Worm (Caenorhabditis elegans) whole organism, midembryonic: ENCODE data around the gene T05C12.15.

Experiments used
- T22C8.4 ChIP-seq: fragments of 200-800 bp; sonication (Bioruptor generic); IDR thresholded peaks from 2 replicates; pipeline ENCODE4 v1.3.6; 2022; ENCODE audit warnings: missing genetic modification characterization, missing compliant biosample characterization
- cog-1 ChIP-seq: sonication (generic microtip); optimal IDR thresholded peaks from 2 replicates; lab custom pipeline; 2016; ENCODE audit warnings: missing genetic modification characterization, missing compliant biosample characterization
- flt-1 ChIP-seq: fragments of 200-800 bp; sonication (Bioruptor generic); IDR thresholded peaks from 2 replicates; pipeline ENCODE4 v1.3.6; 2022; ENCODE audit warnings: missing genetic modification characterization, missing compliant biosample characterization
- klf-2 ChIP-seq: fragments of 200-800 bp; sonication (Bioruptor generic); conservative IDR thresholded peaks from 2 replicates; pipeline ENCODE4 v1.3.6; 2022; ENCODE audit warnings: missing genetic modification reagents, missing genetic modification characterization, missing compliant biosample characterization
- med-1 ChIP-seq: sonication (generic microtip); optimal IDR thresholded peaks from 2 replicates; lab custom pipeline; 2017; ENCODE audit warnings: missing genetic modification characterization, mild to moderate bottlenecking, missing compliant biosample characterization, antibody characterized with exemption, missing genetic modification reagents; ENCODE audit not compliant: insufficient read depth
- ref-1 ChIP-seq: fragments of 200-800 bp; sonication (Bioruptor generic); conservative IDR thresholded peaks from 2 replicates; pipeline ENCODE4 v1.3.6; 2022; ENCODE audit warnings: missing genetic modification reagents, missing genetic modification characterization, missing compliant biosample characterization
- tab-1 ChIP-seq: fragments of 200-800 bp; sonication (Bioruptor generic); IDR thresholded peaks from 2 replicates; pipeline ENCODE4 v1.3.6; 2022; ENCODE audit warnings: missing genetic modification characterization, missing compliant biosample characterization
- ztf-23 ChIP-seq: fragments of 200-800 bp; sonication (Bioruptor generic); IDR thresholded peaks from 2 replicates; pipeline ENCODE4 v1.3.6; 2022; ENCODE audit warnings: missing genetic modification reagents, missing genetic modification characterization, missing compliant biosample characterization
- ztf-29 ChIP-seq: fragments of 200-800 bp; sonication (Bioruptor generic); IDR thresholded peaks from 2 replicates; pipeline ENCODE4 v1.3.6; 2022; ENCODE audit warnings: missing genetic modification reagents, missing genetic modification characterization, missing compliant biosample characterization

T05C12.15 gene

DNA sequence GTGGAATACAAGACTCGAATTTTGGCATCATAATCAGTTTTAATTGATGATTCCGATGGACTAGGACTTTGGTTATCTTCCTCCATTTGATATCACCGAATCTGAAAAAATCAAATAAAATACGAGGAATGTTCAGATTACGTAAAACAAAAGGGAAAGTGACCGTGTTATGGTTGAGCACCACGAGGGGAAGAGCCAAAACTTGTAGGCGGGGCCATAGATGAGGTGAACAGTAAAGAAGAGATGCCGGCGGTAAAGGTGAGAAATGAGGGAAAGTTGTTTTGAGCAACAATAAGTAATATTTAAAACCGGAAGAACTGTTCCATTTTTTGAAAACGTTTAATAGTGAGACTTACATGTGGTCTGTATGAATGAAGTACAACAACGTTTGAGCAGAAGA is 19.5 kb upstream of the T05C12.15 start, which contains the start of gene F10B5.3:
Gene F10B5.3, minus strand, starts transcription at position 101 of the 400 bp plus-strand sequence.
- no peak for TF ChIP-seq flt-1 (GFP tag; lab: Robert Waterston, UW)
- TF ChIP-seq tab-1: no peak
- TF ChIP-seq ztf-29: no peak
- no peak for TF ChIP-seq ref-1

DNA sequence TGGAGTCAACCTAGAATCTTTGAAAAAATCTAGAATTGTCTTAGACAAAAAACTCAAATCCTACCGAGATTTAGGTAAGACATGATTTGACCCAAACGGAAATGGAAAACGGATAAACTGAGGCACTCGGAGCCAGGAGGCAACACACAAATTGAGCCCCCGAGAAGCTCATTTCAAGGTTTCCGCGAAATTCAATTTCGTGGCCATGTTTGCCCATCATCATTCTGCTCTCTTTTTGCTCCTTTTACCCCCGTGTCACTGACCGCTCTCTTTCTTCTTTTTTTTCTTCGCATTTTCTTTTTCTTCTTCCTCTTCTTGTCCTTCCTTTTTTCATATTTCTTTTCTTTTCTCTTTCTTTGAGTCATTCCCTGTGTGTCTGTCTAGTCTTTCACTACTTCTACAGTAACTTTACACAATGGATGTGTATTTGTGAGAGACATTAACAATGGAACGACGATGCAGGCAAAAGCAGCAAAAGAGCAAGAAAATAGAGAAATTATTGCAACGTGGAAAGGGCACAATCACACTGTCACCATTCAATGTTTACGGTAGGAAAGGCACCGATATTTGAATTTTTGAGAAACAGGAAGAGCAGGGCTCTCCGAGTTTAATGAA is 16.6 kb upstream of the T05C12.15 start:
- TF ChIP-seq tab-1: no peak
- no peak for TF ChIP-seq flt-1 (GFP tag; lab: Robert Waterston, UW)
- no peak for TF ChIP-seq med-1
- no peak for TF ChIP-seq ztf-29
- no peak for TF ChIP-seq klf-2 (GFP tag; lab: Robert Waterston, UW)
- TF ChIP-seq cog-1 (tag; lab: Kevin White, UChicago): no peak
- no peak for TF ChIP-seq ztf-23 (GFP tag; lab: Robert Waterston, UW)
- TF ChIP-seq ref-1: no peak
- no peak for TF ChIP-seq T22C8.4 (GFP tag; lab: Robert Waterston, UW)

DNA sequence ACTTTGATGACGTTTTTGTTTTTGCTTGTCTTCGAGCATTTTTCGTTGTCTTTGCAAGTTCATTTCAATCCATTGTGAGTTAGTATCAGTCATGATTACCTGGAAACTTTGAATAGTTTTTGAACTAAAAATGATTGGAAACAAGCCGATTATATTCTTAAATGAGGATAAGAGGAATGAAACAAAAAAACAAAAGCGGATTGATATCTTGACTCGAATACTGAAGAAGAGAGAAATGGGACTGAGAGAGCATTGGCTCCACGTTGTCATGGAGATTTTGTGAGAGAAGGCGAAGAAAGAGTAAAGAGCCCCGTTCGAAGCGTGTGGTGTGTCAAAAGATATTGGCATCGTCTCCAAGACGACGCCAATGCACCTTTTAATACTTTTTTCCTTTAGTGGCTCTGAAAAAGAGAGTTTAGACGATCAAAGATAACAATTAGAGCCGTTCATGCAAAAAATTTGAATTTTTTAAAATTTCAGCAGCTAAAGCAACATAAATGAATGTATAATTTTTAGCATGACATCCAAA is 12.5 kb upstream of the T05C12.15 start, which contains the start of the genes tub-1 and tmem-138:
Gene tub-1, minus strand, starts transcription at position 101 of the 529 bp plus-strand sequence.
Gene tmem-138, plus strand, starts transcription at position 479 of the 529 bp plus-strand sequence.
- TF ChIP-seq ztf-29 (no peak), med-1 (no peak), tab-1 (no peak), ztf-23 (GFP tag; lab: Robert Waterston, UW) (no peak), T22C8.4 (GFP tag; lab: Robert Waterston, UW) (no peak), ref-1 (no peak), cog-1 (tag; lab: Kevin White, UChicago) (no peak), klf-2 (GFP tag; lab: Robert Waterston, UW) (no peak), flt-1 (GFP tag; lab: Robert Waterston, UW) (no peak)

DNA sequence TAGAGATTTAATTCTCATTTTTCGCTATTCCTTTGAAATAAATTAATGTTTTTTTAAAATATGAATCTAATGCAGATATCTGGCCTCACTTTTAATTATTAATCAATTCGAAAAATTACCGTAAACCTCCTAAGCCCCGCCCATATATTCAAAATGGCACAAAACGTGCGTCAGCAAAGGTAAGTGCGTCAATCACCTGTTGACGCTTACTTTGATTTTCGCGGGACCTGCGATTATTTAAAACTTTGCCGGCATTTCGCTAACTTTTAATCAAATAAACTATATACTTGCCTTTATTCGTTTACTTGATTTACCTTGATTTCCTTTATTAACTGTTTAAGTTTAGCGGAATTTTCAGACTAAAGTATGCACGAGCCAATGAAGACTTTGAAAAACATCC is 11.4 kb upstream of the T05C12.15 start, which contains the start of gene pch-2:
Gene pch-2, plus strand, starts transcription at position 359 of the 400 bp plus-strand sequence.
- no peak for TF ChIP-seq ref-1
- no peak for TF ChIP-seq flt-1 (GFP tag; lab: Robert Waterston, UW)
- no peak for TF ChIP-seq T22C8.4 (GFP tag; lab: Robert Waterston, UW)
- no peak for TF ChIP-seq klf-2 (GFP tag; lab: Robert Waterston, UW)
- TF ChIP-seq cog-1 (tag; lab: Kevin White, UChicago): no peak
- TF ChIP-seq med-1: no peak
- TF ChIP-seq ztf-29: no peak

DNA sequence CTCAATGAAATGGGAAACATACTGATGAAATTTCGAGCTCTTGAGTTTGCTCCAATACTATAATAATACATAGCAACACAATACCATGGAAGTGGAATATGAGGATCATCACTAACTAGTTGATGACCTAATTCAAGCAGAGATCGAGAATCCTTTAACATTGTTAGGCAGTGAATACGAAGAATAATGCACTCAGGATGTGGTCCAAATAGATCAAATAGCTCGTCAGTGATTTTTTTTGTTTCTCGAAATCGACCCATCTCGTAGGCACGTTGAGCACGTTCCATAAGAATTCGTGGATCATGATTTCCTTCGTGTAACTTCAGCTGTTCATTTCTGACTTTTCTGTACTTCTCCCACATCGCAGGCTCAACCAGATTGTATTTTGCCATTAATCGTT is 8.5 kb upstream of the T05C12.15 start:
- no peak for TF ChIP-seq klf-2 (GFP tag; lab: Robert Waterston, UW)
- TF ChIP-seq cog-1 (tag; lab: Kevin White, UChicago): no peak
- no peak for TF ChIP-seq ztf-29
- TF ChIP-seq flt-1 (GFP tag; lab: Robert Waterston, UW): no peak
- no peak for TF ChIP-seq T22C8.4 (GFP tag; lab: Robert Waterston, UW)
- no peak for TF ChIP-seq tab-1
- no peak for TF ChIP-seq ref-1
- TF ChIP-seq ztf-23 (GFP tag; lab: Robert Waterston, UW): no peak
- TF ChIP-seq med-1: no peak

DNA sequence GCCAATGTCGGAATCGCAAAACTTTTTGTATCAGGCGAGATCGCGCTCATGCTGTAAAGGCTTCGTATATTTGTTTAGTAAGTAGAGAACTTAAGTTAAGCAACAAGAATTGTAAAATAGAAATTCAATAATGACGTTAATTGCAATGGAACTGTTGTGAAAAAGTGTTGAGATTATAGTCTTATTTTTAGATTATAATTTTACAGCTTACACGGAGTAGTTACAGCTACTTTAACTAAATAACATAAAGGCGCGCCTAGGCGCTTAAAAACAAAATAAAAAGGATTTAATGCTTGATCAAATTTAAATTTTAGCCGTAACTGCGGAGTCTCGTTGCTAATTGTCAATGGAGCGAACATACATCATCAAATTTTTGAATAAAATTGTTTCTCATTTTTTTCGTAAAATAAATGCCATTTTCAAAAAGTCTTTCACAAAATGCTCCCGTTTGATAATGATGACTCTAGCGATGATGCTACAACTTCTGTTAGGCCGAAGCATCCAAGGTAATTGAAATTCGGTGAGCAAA is 7.2 kb upstream of the T05C12.15 start, which contains the start of the genes emb-27 and rrf-3:
Gene emb-27, minus strand, starts transcription at position 51 of the 529 bp plus-strand sequence.
Gene rrf-3, plus strand, starts transcription at position 346 of the 529 bp plus-strand sequence.
- TF ChIP-seq T22C8.4 (GFP tag; lab: Robert Waterston, UW) (no peak), ztf-23 (GFP tag; lab: Robert Waterston, UW) (no peak), med-1 (no peak), klf-2 (GFP tag; lab: Robert Waterston, UW) (no peak), cog-1 (tag; lab: Kevin White, UChicago) (no peak), ztf-29 (no peak), flt-1 (GFP tag; lab: Robert Waterston, UW) (no peak), ref-1 (no peak), tab-1 (no peak)

DNA sequence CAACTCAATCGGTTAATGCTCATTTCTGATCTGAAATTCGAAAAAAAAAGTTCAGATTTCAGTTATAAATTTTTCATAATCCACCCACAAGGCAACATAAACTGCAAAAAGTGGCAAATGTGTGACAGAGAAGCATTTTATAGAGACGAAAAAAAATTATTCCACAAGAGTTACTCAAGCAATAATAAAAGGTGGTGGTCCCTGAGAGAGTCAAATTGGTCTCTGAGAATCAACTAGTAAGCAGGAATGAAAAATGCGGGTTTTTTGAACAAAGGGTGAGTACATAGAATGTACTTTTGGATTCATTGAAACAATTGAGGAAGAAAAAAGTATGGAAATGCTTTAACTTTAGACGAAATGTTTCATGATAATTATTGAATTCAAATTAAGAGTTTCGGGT is 991 bp downstream of the T05C12.15 start, which contains the start of gene T05C12.11:
Gene T05C12.11, minus strand, starts transcription at position 101 of the 400 bp plus-strand sequence.
- TF ChIP-seq ztf-23 (GFP tag; lab: Robert Waterston, UW): no peak
- TF ChIP-seq med-1: no peak
- TF ChIP-seq tab-1: no peak
- TF ChIP-seq ref-1: no peak
- no peak for TF ChIP-seq ztf-29
- no peak for TF ChIP-seq klf-2 (GFP tag; lab: Robert Waterston, UW)
- TF ChIP-seq cog-1 (tag; lab: Kevin White, UChicago): no peak
- no peak for TF ChIP-seq flt-1 (GFP tag; lab: Robert Waterston, UW)
- no peak for TF ChIP-seq T22C8.4 (GFP tag; lab: Robert Waterston, UW)

DNA sequence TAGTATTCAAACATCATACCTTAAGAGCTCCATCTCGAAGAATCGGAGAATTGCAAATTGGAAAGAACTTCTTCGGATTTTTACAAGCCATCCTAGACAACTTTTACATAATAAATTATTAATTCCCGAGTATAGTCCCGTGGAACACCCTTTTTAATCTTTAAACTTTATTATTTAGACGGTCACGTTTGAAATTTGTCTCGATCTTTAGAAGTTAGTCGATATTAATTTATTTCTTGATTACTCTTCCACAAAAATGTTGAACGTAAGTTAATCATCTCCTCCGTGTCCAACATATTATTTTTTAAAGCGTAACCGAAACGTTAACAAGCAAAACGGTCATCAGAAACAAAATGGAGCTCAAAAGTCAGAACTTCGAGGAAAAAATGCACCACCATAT is 4.1 kb downstream of the T05C12.15 start, which contains the start of the genes decr-1.3 and T05C12.1:
Gene decr-1.3, minus strand, starts transcription at position 101 of the 400 bp plus-strand sequence.
Gene T05C12.1, plus strand, starts transcription at position 232 of the 400 bp plus-strand sequence.
- TF ChIP-seq cog-1 (tag; lab: Kevin White, UChicago) (no peak), ref-1 (no peak), klf-2 (GFP tag; lab: Robert Waterston, UW) (no peak), flt-1 (GFP tag; lab: Robert Waterston, UW) (no peak), tab-1 (no peak), med-1 (no peak)

DNA sequence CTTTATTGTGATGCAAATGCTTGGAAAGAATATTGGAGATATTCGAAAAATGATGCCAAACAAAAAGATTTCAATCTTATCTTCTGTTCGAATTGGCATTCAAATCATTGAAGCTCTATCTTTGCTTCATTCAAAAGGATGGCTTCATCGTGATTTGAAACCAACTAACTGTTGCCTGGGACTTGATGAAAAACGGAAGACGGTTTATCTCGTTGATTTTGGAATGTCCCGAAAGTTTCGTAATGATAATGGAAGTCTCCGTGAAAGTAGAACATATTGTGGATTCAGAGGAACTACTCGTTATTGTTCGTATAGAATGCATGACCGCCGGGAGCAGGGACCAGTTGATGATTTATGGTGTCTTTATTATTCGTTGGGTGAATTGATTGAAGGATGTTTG is 4.8 kb downstream of the T05C12.15 start:
- no peak for TF ChIP-seq med-1
- no peak for TF ChIP-seq klf-2 (GFP tag; lab: Robert Waterston, UW)
- TF ChIP-seq tab-1: no peak
- no peak for TF ChIP-seq T22C8.4 (GFP tag; lab: Robert Waterston, UW)
- no peak for TF ChIP-seq flt-1 (GFP tag; lab: Robert Waterston, UW)
- no peak for TF ChIP-seq ztf-23 (GFP tag; lab: Robert Waterston, UW)
- no peak for TF ChIP-seq ref-1
- TF ChIP-seq cog-1 (tag; lab: Kevin White, UChicago): no peak
- no peak for TF ChIP-seq ztf-29
